Worm (Caenorhabditis elegans) whole organism, young adult: ENCODE results near the gene F17C11.6.

Experiments
- F22D6.2 ChIP-seq: sonication (generic microtip); optimal IDR thresholded peaks from 2 replicates; lab custom pipeline; 2016; ENCODE audit warnings: mild to moderate bottlenecking, missing genetic modification characterization, missing compliant biosample characterization
- F49E8.2 ChIP-seq: sonication (generic microtip); optimal IDR thresholded peaks from 3 replicates; lab custom pipeline; 2017; ENCODE audit warnings: missing genetic modification characterization, mild to moderate bottlenecking, missing compliant biosample characterization, antibody characterized with exemption, moderate library complexity; ENCODE audit not compliant: insufficient read depth
- K11D2.4 ChIP-seq: fragments of 200-800 bp; sonication (Bioruptor generic); IDR thresholded peaks from 2 replicates; pipeline ENCODE4 v1.3.6; 2022; ENCODE audit warnings: missing genetic modification reagents, missing genetic modification characterization, missing compliant biosample characterization
- bed-1 ChIP-seq: fragments of 200-800 bp; sonication (Bioruptor generic); IDR thresholded peaks from 2 replicates; pipeline ENCODE4 v1.3.6; 2022; ENCODE audit warnings: missing genetic modification reagents, missing genetic modification characterization, missing compliant biosample characterization
- egl-18 ChIP-seq: fragments of 200-800 bp; sonication (Bioruptor generic); IDR thresholded peaks from 2 replicates; pipeline ENCODE4 v1.3.6; 2022; ENCODE audit warnings: missing genetic modification reagents, missing genetic modification characterization, missing compliant biosample characterization
- madf-3 ChIP-seq: fragments of 200-800 bp; sonication (Bioruptor generic); IDR thresholded peaks from 2 replicates; pipeline ENCODE4 v1.3.6; 2022; ENCODE audit warnings: missing genetic modification reagents, missing genetic modification characterization, missing compliant biosample characterization
- madf-6 ChIP-seq: fragments of 200-800 bp; sonication (Bioruptor generic); IDR thresholded peaks from 2 replicates; pipeline ENCODE4 v1.3.6; 2022; ENCODE audit warnings: missing genetic modification reagents, missing genetic modification characterization, missing compliant biosample characterization
- nhr-90 ChIP-seq: sonication (generic microtip); optimal IDR thresholded peaks from 2 replicates; lab custom pipeline; 2016; ENCODE audit warnings: missing genotype, mild to moderate bottlenecking, missing genetic modification characterization, missing compliant biosample characterization
- rec-8 ChIP-seq, 2 experiments: sonication (generic microtip); optimal IDR thresholded peaks; 2 replicates each; lab custom pipeline; 2016; ENCODE audit warnings: mild to moderate bottlenecking in 2 of 2, missing genetic modification characterization in 2 of 2, missing genetic modification reagents in 2 of 2, missing genotype in 2 of 2, missing biosample characterization in 1 of 2, missing compliant biosample characterization in 1 of 2, moderate library complexity in 1 of 2
- zim-3 ChIP-seq: sonication (generic microtip); optimal IDR thresholded peaks from 2 replicates; lab custom pipeline; 2017; ENCODE audit warnings: mild to moderate bottlenecking, missing genetic modification characterization, moderate library complexity, missing compliant biosample characterization
- ztf-25 ChIP-seq: fragments of 200-800 bp; sonication (Bioruptor generic); IDR thresholded peaks from 2 replicates; pipeline ENCODE4 v1.3.6; 2022; ENCODE audit warnings: missing genetic modification reagents, missing genetic modification characterization, missing compliant biosample characterization

ce11 chrV:10961448-10961870, 6.5 kb downstream of the F17C11.6 start:
- TF ChIP-seq rec-8 (tag; optimal IDR thresholded peaks at IDR 0.05; lab: Kevin White, UChicago), result no peak
- TF ChIP-seq madf-3 (GFP tag; lab: Robert Waterston, UW), result no peak
- TF ChIP-seq egl-18 (GFP tag; lab: Robert Waterston, UW), result no peak
- no peak for TF ChIP-seq nhr-90 (tag; lab: Kevin White, UChicago)
- TF ChIP-seq zim-3, result no peak
- peak; percentile 52; the same call in 1 of the 2 replicates for TF ChIP-seq K11D2.4
- no peak for TF ChIP-seq F49E8.2
- TF ChIP-seq bed-1 (GFP tag; lab: Robert Waterston, UW), result no peak
- 0 out of 2 replicates have a peak, but pooled peaks have one; percentile 12 for TF ChIP-seq madf-6
- no peak for TF ChIP-seq F22D6.2
- no peak for TF ChIP-seq ztf-25
